Comparison of ENCODE assay signal across 2 worm cellular contexts in the genomic region with DNA sequence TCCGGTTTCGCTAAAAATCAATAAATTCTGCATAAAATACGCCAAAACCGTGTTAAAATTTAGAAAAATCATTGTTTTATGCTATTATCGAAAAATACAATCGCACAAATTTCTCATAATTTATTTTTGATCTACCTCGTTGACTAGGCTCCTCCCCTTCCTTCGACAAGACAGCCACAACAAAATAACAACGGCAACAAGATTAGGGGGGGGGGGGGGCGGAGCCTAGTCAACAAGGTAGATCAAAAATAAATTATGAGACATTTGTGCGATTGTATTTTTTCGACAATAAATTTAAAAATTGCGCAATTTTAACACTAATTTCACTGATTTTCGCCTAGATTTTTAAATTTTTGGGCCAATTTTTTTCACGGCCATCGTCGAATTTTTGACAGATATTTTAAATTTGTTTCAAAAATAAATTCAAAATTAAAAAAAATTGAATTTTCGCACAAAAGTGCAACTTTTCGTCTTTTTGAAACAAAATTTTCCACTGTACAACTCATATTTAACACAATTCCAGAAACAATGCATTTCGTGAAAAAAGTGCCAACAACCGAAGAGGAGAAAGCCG.
TF ChIP-seq lines count a peak whose summit lies in the region.

A gene (plus strand): TSS at position 524 of the 574 bp plus-strand sequence.

TF ChIP-seq in whole organism, mixed stage, embryonic, 35 proteins besides CTCF, POLR2A, EP300 and RAD21:
- no peak for TF ChIP-seq unc-120 (tag; optimal IDR thresholded peaks at IDR 0.05; lab: Kevin White, UChicago; ENCODE audit: poor library complexity, severe bottlenecking)
- peak; percentile 3 for TF ChIP-seq zip-8 (tag; optimal IDR thresholded peaks at IDR 0.05; lab: Kevin White, UChicago)

TF ChIP-seq in whole organism, young adult, 124 proteins besides CTCF, POLR2A, EP300 and RAD21:
- TF ChIP-seq madf-8 (GFP tag; conservative IDR thresholded peaks at IDR 0.05; lab: Robert Waterston, UW): peak; percentile 51; the same call in 1 of the 2 replicates
- TF ChIP-seq B0261.1 (tag; optimal IDR thresholded peaks at IDR 0.05; lab: Kevin White, UChicago): no peak
- no peak for TF ChIP-seq egl-44 (GFP tag; IDR thresholded peaks at IDR 0.05; lab: Robert Waterston, UW)
- TF ChIP-seq madf-10 (tag; optimal IDR thresholded peaks at IDR 0.05; lab: Kevin White, UChicago): no peak
- TF ChIP-seq cebp-2 (GFP tag; IDR thresholded peaks at IDR 0.05; lab: Robert Waterston, UW): no peak
- no peak for TF ChIP-seq chd-7 (tag; optimal IDR thresholded peaks at IDR 0.05; lab: Kevin White, UChicago)
- TF ChIP-seq Y79H2A.3 (GFP tag; conservative IDR thresholded peaks at IDR 0.05; lab: Robert Waterston, UW): no peak
- TF ChIP-seq him-1 (tag; optimal IDR thresholded peaks at IDR 0.05; lab: Kevin White, UChicago): no peak
- TF ChIP-seq repo-1 (tag; optimal IDR thresholded peaks at IDR 0.05; lab: Kevin White, UChicago): no peak
- no peak for TF ChIP-seq ekl-4 (GFP tag; IDR thresholded peaks at IDR 0.05; lab: Robert Waterston, UW)
- no peak for TF ChIP-seq nfya-2 (GFP tag; IDR thresholded peaks at IDR 0.05; lab: Robert Waterston, UW)
- no peak for TF ChIP-seq ceh-27 (GFP tag; optimal IDR thresholded peaks at IDR 0.05; lab: Kevin White, UChicago)
- TF ChIP-seq madf-6 (GFP tag; IDR thresholded peaks at IDR 0.05; lab: Robert Waterston, UW): peak; percentile 75
- TF ChIP-seq dpff-1 (tag; optimal IDR thresholded peaks at IDR 0.05; lab: Kevin White, UChicago): no peak
- TF ChIP-seq F22D6.2 (tag; optimal IDR thresholded peaks at IDR 0.05; lab: Kevin White, UChicago): no peak
- TF ChIP-seq F55B11.4 (tag; optimal IDR thresholded peaks at IDR 0.05; lab: Kevin White, UChicago; ENCODE audit: borderline replicate concordance, insufficient read depth): no peak
- TF ChIP-seq efl-1 (GFP tag; optimal IDR thresholded peaks at IDR 0.05; lab: Kevin White, UChicago): peak; percentile 27
- TF ChIP-seq xnd-1 (tag; optimal IDR thresholded peaks at IDR 0.05; lab: Kevin White, UChicago): peak; percentile 13
- no peak for TF ChIP-seq cebp-1 (GFP tag; IDR thresholded peaks at IDR 0.05; lab: Robert Waterston, UW)
- no peak for TF ChIP-seq cebp-1 (tag; optimal IDR thresholded peaks at IDR 0.05; lab: Kevin White, UChicago)
- no peak for TF ChIP-seq lsy-27 (tag; optimal IDR thresholded peaks at IDR 0.05; lab: Kevin White, UChicago; ENCODE audit: borderline replicate concordance, insufficient read depth)
- TF ChIP-seq F57C9.4 (tag; optimal IDR thresholded peaks at IDR 0.05; lab: Kevin White, UChicago): no peak
- TF ChIP-seq hmg-1.2 (GFP tag; IDR thresholded peaks at IDR 0.05; lab: Robert Waterston, UW): no peak
- TF ChIP-seq egl-18 (GFP tag; IDR thresholded peaks at IDR 0.05; lab: Robert Waterston, UW): no peak
- TF ChIP-seq ztf-6 (GFP tag; IDR thresholded peaks at IDR 0.05; lab: Robert Waterston, UW): no peak
- no peak for TF ChIP-seq F37B4.10 (GFP tag; IDR thresholded peaks at IDR 0.05; lab: Robert Waterston, UW)
- TF ChIP-seq dox-1 (GFP tag; IDR thresholded peaks at IDR 0.05; lab: Robert Waterston, UW): no peak
- peak; percentile 66 for TF ChIP-seq egrh-3 (GFP tag; IDR thresholded peaks at IDR 0.05; lab: Robert Waterston, UW)
- no peak for TF ChIP-seq die-1 (tag; optimal IDR thresholded peaks at IDR 0.05; lab: Kevin White, UChicago)
- TF ChIP-seq snpc-1.3 (tag; optimal IDR thresholded peaks at IDR 0.05; lab: Kevin White, UChicago; ENCODE audit: insufficient read depth): no peak
- TF ChIP-seq zfh-2 (GFP tag; conservative IDR thresholded peaks at IDR 0.05; lab: Robert Waterston, UW): no peak
- TF ChIP-seq F52B5.7 (tag; optimal IDR thresholded peaks at IDR 0.05; lab: Kevin White, UChicago): no peak
